Worm (Caenorhabditis elegans): ENCODE results near the gene R02F11.10.

DNA sequence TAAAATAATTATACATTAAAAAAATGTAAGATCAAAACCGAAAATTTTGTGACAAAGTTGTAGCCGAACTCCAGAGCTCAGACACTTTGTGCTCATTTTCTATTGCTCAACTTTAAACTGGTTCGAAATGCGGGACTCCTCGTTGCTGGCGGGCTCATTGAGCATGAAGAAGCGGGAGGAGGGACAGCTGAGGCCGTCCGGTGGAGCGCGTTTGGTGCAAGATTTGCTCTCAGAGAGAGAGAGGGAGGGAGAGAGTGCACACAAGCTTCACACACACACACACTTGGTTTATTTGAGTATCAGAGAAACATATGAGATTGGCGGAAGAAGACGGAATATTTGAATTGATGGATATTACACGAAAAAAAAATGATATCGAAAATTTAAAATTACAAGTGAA, 21.7 kb downstream of the R02F11.10 start:
- TF ChIP-seq tab-1 (GFP tag; IDR thresholded peaks at IDR 0.05) (0 out of 2 replicates have a peak, but pooled peaks have one; percentile 7), ztf-23 (GFP tag; IDR thresholded peaks at IDR 0.05) (no peak), med-1 (GFP tag; optimal IDR thresholded peaks at IDR 0.05; ENCODE audit: insufficient read depth) (no peak)

Measured in whole organism, midembryonic.